Fruit fly (Drosophila melanogaster): ENCODE measurements around the gene CG5639.

Gene CG5639

dm6 chr3R:27542197-27542596 lies 53.7 kb downstream of the CG5639 start, which contains the start of gene Gr98b:
Gr98b (plus strand) TSS chr3R:27542497.
- TF ChIP-seq Mnt (GFP tag; optimal IDR thresholded peaks at IDR 0.05) (no peak), CG33017 (tag; optimal IDR thresholded peaks at IDR 0.05) (no peak), Clk (GFP tag; optimal IDR thresholded peaks at IDR 0.05) (no peak), ovo (GFP tag; optimal IDR thresholded peaks at IDR 0.05) (no peak), CG12768 (GFP tag; optimal IDR thresholded peaks at IDR 0.05) (no peak), CG14711 (tag; optimal IDR thresholded peaks at IDR 0.05) (no peak), bab1 (GFP tag; optimal IDR thresholded peaks at IDR 0.05) (no peak), CG1620 (GFP tag; optimal IDR thresholded peaks at IDR 0.05) (no peak), cic (GFP tag; optimal IDR thresholded peaks at IDR 0.05) (no peak), Hr96 (GFP tag; optimal IDR thresholded peaks at IDR 0.05) (no peak), cnc (optimal IDR thresholded peaks at IDR 0.05) (no peak), tj (GFP tag; optimal IDR thresholded peaks at IDR 0.05) (no peak), toe (GFP tag; optimal IDR thresholded peaks at IDR 0.05) (no peak), Crg-1 (GFP tag; optimal IDR thresholded peaks at IDR 0.05) (no peak), pad (GFP tag; optimal IDR thresholded peaks at IDR 0.05) (no peak), CG7101 (tag; optimal IDR thresholded peaks at IDR 0.05) (no peak)
